Worm (Caenorhabditis elegans): ENCODE measurements around the gene C10G8.8.

DNA sequence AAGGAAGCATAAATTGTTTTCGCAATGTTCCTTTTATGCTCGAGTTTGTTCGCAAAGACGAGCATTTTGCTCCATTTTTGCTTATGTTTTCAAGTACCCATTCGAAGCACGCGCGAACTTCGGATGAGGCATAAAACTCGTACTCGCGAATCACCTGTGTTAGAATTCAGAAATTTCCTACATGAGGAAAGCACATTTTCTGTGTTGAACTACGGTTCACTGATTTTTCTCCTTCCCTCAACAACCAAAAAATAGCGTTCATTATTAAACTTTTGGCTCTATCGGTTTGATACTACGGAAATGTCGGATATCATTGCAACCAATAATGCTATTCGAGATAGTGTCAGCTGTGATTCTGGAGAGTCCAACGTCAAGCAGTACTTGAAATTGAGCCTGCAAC is 6.4 kb upstream of the C10G8.8 start, which contains the start of gene srg-28:
- TF ChIP-seq fax-1 (tag; optimal IDR thresholded peaks at IDR 0.05) (no peak), pag-3 (tag; optimal IDR thresholded peaks at IDR 0.05; ENCODE audit: borderline replicate concordance) (no peak)

All from whole organism, late embryonic.